Fruit fly (Drosophila melanogaster) whole organism: ENCODE data around the gene Smox.

Experiments used
- CG8478 ChIP-seq: fragments of >200 bp; optimal IDR thresholded peaks from 2 replicates; lab custom pipeline; 2018; ENCODE audit warnings: inconsistent platforms
- Dll ChIP-seq: fragments of >200 bp; optimal IDR thresholded peaks from 2 replicates; lab custom pipeline; 2017
- EcR ChIP-seq, 2 experiments: fragments of >200 bp; optimal IDR thresholded peaks; 2 replicates each; lab custom pipeline; 2017; ENCODE audit warnings: missing biosample characterization in 2 of 2, missing genetic modification characterization in 2 of 2, missing genetic modification reagents in 2 of 2
- pan ChIP-seq: fragments of >200 bp; optimal IDR thresholded peaks from 2 replicates; lab custom pipeline; 2017
- psq ChIP-seq: fragments of >200 bp; optimal IDR thresholded peaks from 2 replicates; lab custom pipeline; 2017
- usp ChIP-seq: fragments of >200 bp; optimal IDR thresholded peaks from 2 replicates; lab custom pipeline; 2017; ENCODE audit warnings: missing biosample characterization, missing genetic modification characterization, mixed read lengths

Gene Smox

dm6 chrX:8115343-8115676, 26.8 kb downstream of the Smox start:
- TF ChIP-seq usp (GFP tag; lab: Kevin White, UChicago), result no peak
- TF ChIP-seq CG8478 (lab: Kevin White, UChicago), result no peak
- TF ChIP-seq Dll (lab: Kevin White, UChicago), result no peak
- no peak for TF ChIP-seq psq (lab: Kevin White, UChicago)
- no peak for TF ChIP-seq pan (lab: Kevin White, UChicago)
- TF ChIP-seq EcR (GFP tag; optimal IDR thresholded peaks at IDR 0.05; lab: Kevin White, UChicago), result no peak

dm6 chrX:8114476-8115342, 27.4 kb downstream of the Smox start:
- TF ChIP-seq pan (lab: Kevin White, UChicago) (no peak), usp (GFP tag; lab: Kevin White, UChicago) (no peak), EcR (GFP tag; optimal IDR thresholded peaks at IDR 0.05; lab: Kevin White, UChicago) (no peak), Dll (lab: Kevin White, UChicago) (no peak), psq (lab: Kevin White, UChicago) (no peak)

dm6 chrX:8113386-8114279, 28.4 kb downstream of the Smox start:
- no peak for TF ChIP-seq EcR (GFP tag; optimal IDR thresholded peaks at IDR 0.05; lab: Kevin White, UChicago)
- no peak for TF ChIP-seq pan (lab: Kevin White, UChicago)
- no peak for TF ChIP-seq usp (GFP tag; lab: Kevin White, UChicago)

- TF ChIP-seq psq (lab: Kevin White, UChicago), result no peak
- TF ChIP-seq CG8478 (lab: Kevin White, UChicago), result no peak
- no peak for TF ChIP-seq pan (lab: Kevin White, UChicago)
- no peak for TF ChIP-seq usp (GFP tag; lab: Kevin White, UChicago)
- TF ChIP-seq EcR (GFP tag; optimal IDR thresholded peaks at IDR 0.05; lab: Kevin White, UChicago), result no peak
- TF ChIP-seq Dll (lab: Kevin White, UChicago), result no peak
Observed at dm6 chrX:8112715-8113114, 29.4 kb downstream of the Smox start.

- no peak for TF ChIP-seq EcR (GFP tag; optimal IDR thresholded peaks at IDR 0.05; lab: Kevin White, UChicago)
- no peak for TF ChIP-seq Dll (lab: Kevin White, UChicago)
- no peak for TF ChIP-seq pan (lab: Kevin White, UChicago)
- no peak for TF ChIP-seq CG8478 (lab: Kevin White, UChicago)
- no peak for TF ChIP-seq psq (lab: Kevin White, UChicago)
- no peak for TF ChIP-seq usp (GFP tag; lab: Kevin White, UChicago)
Observed at dm6 chrX:8110984-8111383, 31.1 kb downstream of the Smox start.

dm6 chrX:8107936-8108335, 34.1 kb downstream of the Smox start:
- TF ChIP-seq EcR (GFP tag; optimal IDR thresholded peaks at IDR 0.05; lab: Kevin White, UChicago) (no peak), psq (lab: Kevin White, UChicago) (no peak), CG8478 (lab: Kevin White, UChicago) (no peak), pan (lab: Kevin White, UChicago) (no peak), usp (GFP tag; lab: Kevin White, UChicago) (no peak), Dll (lab: Kevin White, UChicago) (no peak)

dm6 chrX:8106281-8107050, 35.6 kb downstream of the Smox start:
- TF ChIP-seq Dll (lab: Kevin White, UChicago), result no peak
- no peak for TF ChIP-seq pan (lab: Kevin White, UChicago)

dm6 chrX:8101479-8102198, 40.4 kb downstream of the Smox start, which contains the start of gene CG2258:
Gene CG2258 (minus strand): TSS chrX:8102095.
- TF ChIP-seq EcR (GFP tag; optimal IDR thresholded peaks at IDR 0.05; lab: Kevin White, UChicago), result no peak
- no peak for TF ChIP-seq psq (lab: Kevin White, UChicago)
- no peak for TF ChIP-seq CG8478 (lab: Kevin White, UChicago)
- no peak for TF ChIP-seq Dll (lab: Kevin White, UChicago)
- no peak for TF ChIP-seq pan (lab: Kevin White, UChicago)
- no peak for TF ChIP-seq usp (GFP tag; lab: Kevin White, UChicago)

- TF ChIP-seq EcR (GFP tag; optimal IDR thresholded peaks at IDR 0.05; lab: Kevin White, UChicago) (no peak), CG8478 (lab: Kevin White, UChicago) (no peak), psq (lab: Kevin White, UChicago) (no peak), pan (lab: Kevin White, UChicago) (no peak), usp (GFP tag; lab: Kevin White, UChicago) (no peak), Dll (lab: Kevin White, UChicago) (no peak)
Observed at dm6 chrX:8100826-8101079, 41.3 kb downstream of the Smox start.

- TF ChIP-seq EcR (GFP tag; optimal IDR thresholded peaks at IDR 0.05; lab: Kevin White, UChicago) (no peak), pan (lab: Kevin White, UChicago) (no peak), usp (GFP tag; lab: Kevin White, UChicago) (no peak), CG8478 (lab: Kevin White, UChicago) (no peak), psq (lab: Kevin White, UChicago) (no peak)
Observed at dm6 chrX:8100026-8100825, 41.9 kb downstream of the Smox start.
